Fruit fly (Drosophila melanogaster): Measurements from ENCODE around the gene RpS9.

dm6 chr3L:9501298-9501697, 10.0 kb downstream of the RpS9 start:
- TF ChIP-seq h (optimal IDR thresholded peaks at IDR 0.05) = no peak
- TF ChIP-seq ttk (optimal IDR thresholded peaks at IDR 0.05) = no peak
- TF ChIP-seq psq (optimal IDR thresholded peaks at IDR 0.05) = no peak

Data from Kc167 (cell line).